Fruit fly (Drosophila melanogaster) whole organism, embryonic: ENCODE data around the gene tws.
A peak's percentile ranks its signal among the peaks of the same experiment; 100 is the strongest.

Source experiments
- B-H2 ChIP-seq: fragments of 200-800 bp; sonication (Bioruptor generic); optimal IDR thresholded peaks from 2 replicates; lab custom pipeline; 2018; ENCODE audit warnings: missing biosample characterization, mild to moderate bottlenecking, missing genetic modification characterization
- CG11085 ChIP-seq: fragments of 200-800 bp; sonication (Bioruptor generic); IDR thresholded peaks from 2 replicates; pipeline ENCODE4 v1.3.6; 2022; ENCODE audit warnings: missing biosample characterization, missing genetic modification characterization
- CG12391 ChIP-seq: fragments of 200-800 bp; sonication (Bioruptor generic); optimal IDR thresholded peaks from 3 replicates; lab custom pipeline; 2018; ENCODE audit warnings: missing biosample characterization, mild to moderate bottlenecking, missing genetic modification characterization, moderate library complexity
- CG13424 ChIP-seq: fragments of 200-800 bp; sonication (Bioruptor generic); optimal IDR thresholded peaks from 2 replicates; lab custom pipeline; 2019; ENCODE audit warnings: missing biosample characterization, mild to moderate bottlenecking, missing genetic modification characterization, moderate library complexity
- CG1603 ChIP-seq: fragments of 200-800 bp; sonication (Bioruptor generic); optimal IDR thresholded peaks from 2 replicates; lab custom pipeline; 2019; ENCODE audit warnings: missing biosample characterization, mild to moderate bottlenecking, missing genetic modification characterization, moderate library complexity
- CG16815 ChIP-seq: fragments of 200-800 bp; sonication (Bioruptor generic); optimal IDR thresholded peaks from 3 replicates; lab custom pipeline; 2017; ENCODE audit warnings: missing biosample characterization, mild to moderate bottlenecking, missing genetic modification characterization
- CG17612 ChIP-seq: fragments of 200-800 bp; sonication (Bioruptor generic); IDR thresholded peaks from 2 replicates; pipeline ENCODE4 v1.3.6; 2022; ENCODE audit warnings: missing biosample characterization, missing genetic modification characterization
- CG2199 ChIP-seq: fragments of 200-800 bp; sonication (Bioruptor generic); IDR thresholded peaks from 3 replicates; pipeline ENCODE4 v1.3.6; 2022; ENCODE audit warnings: missing biosample characterization, missing genetic modification characterization
- CG30403 ChIP-seq: fragments of 200-800 bp; sonication (Bioruptor generic); optimal IDR thresholded peaks from 3 replicates; lab custom pipeline; 2016; ENCODE audit warnings: missing biosample characterization, missing genetic modification characterization
- CG3163 ChIP-seq: fragments of 200-800 bp; sonication (Bioruptor generic); optimal IDR thresholded peaks from 3 replicates; lab custom pipeline; 2016; ENCODE audit warnings: missing biosample characterization, missing genetic modification characterization
- CG4328 ChIP-seq: fragments of 200-800 bp; sonication (Bioruptor generic); optimal IDR thresholded peaks from 3 replicates; lab custom pipeline; 2017; ENCODE audit warnings: missing biosample characterization, missing genetic modification reagents, missing genetic modification characterization
- CG43689 ChIP-seq: fragments of 200-800 bp; sonication (Bioruptor generic); IDR thresholded peaks from 2 replicates; pipeline ENCODE4 v1.3.6; 2022; ENCODE audit warnings: missing biosample characterization, missing genetic modification characterization
- CG4820 ChIP-seq: fragments of 200-800 bp; sonication (Bioruptor generic); optimal IDR thresholded peaks from 3 replicates; lab custom pipeline; 2016; ENCODE audit warnings: missing biosample characterization, missing genetic modification characterization
- CG5180 ChIP-seq: fragments of 200-800 bp; sonication (Bioruptor generic); optimal IDR thresholded peaks from 3 replicates; lab custom pipeline; 2017; ENCODE audit warnings: missing biosample characterization, missing genetic modification characterization, mild to moderate bottlenecking, moderate library complexity, missing genetic modification reagents
- CG6175 ChIP-seq: fragments of 200-800 bp; sonication (Bioruptor generic); IDR thresholded peaks from 3 replicates; pipeline ENCODE4 v1.3.6; 2022; ENCODE audit warnings: missing biosample characterization, missing genetic modification characterization
- CG6654 ChIP-seq: fragments of 200-800 bp; sonication (Bioruptor generic); optimal IDR thresholded peaks from 2 replicates; lab custom pipeline; 2017; ENCODE audit warnings: missing biosample characterization, mild to moderate bottlenecking, missing genetic modification characterization
- CG6683 ChIP-seq: fragments of 200-800 bp; sonication (Bioruptor generic); optimal IDR thresholded peaks from 2 replicates; lab custom pipeline; 2017; ENCODE audit warnings: missing biosample characterization, mild to moderate bottlenecking, missing genetic modification characterization, missing genetic modification reagents
- CG6813 ChIP-seq: fragments of 200-800 bp; sonication (Bioruptor generic); optimal IDR thresholded peaks from 2 replicates; lab custom pipeline; 2017; ENCODE audit warnings: missing biosample characterization, missing genetic modification characterization, mild to moderate bottlenecking, moderate library complexity, missing genetic modification reagents
- CG8388 ChIP-seq: fragments of 200-800 bp; sonication (Bioruptor generic); optimal IDR thresholded peaks from 2 replicates; lab custom pipeline; 2019; ENCODE audit warnings: missing biosample characterization, mild to moderate bottlenecking, missing genetic modification characterization, moderate library complexity
- CG9817 ChIP-seq: fragments of 200-800 bp; sonication (Bioruptor generic); optimal IDR thresholded peaks from 2 replicates; lab custom pipeline; 2018; ENCODE audit warnings: missing biosample characterization, mild to moderate bottlenecking, missing genetic modification characterization, moderate library complexity
- CG9932 ChIP-seq: fragments of 200-800 bp; sonication (Bioruptor generic); IDR thresholded peaks from 2 replicates; pipeline ENCODE4 v1.3.6; 2022; ENCODE audit warnings: missing biosample characterization, missing genetic modification characterization
- Chrac-16 ChIP-seq: fragments of 200-800 bp; sonication (Bioruptor generic); optimal IDR thresholded peaks from 3 replicates; lab custom pipeline; 2016; ENCODE audit warnings: missing biosample characterization, missing genetic modification characterization
- CoRest ChIP-seq: fragments of 200-800 bp; sonication (Bioruptor generic); optimal IDR thresholded peaks from 3 replicates; lab custom pipeline; 2018; ENCODE audit warnings: missing biosample characterization, mild to moderate bottlenecking, missing genetic modification characterization, moderate library complexity
- CrebB ChIP-seq: fragments of 200-800 bp; sonication (Bioruptor generic); optimal IDR thresholded peaks from 3 replicates; lab custom pipeline; 2018; ENCODE audit warnings: missing biosample characterization, mild to moderate bottlenecking, missing genetic modification characterization
- Dbx ChIP-seq: fragments of 200-800 bp; sonication (Bioruptor generic); IDR thresholded peaks from 3 replicates; pipeline ENCODE4 v1.3.6; 2022; ENCODE audit warnings: missing biosample characterization, missing genetic modification characterization
- Dip2 ChIP-seq: fragments of 200-800 bp; sonication (Bioruptor generic); IDR thresholded peaks from 2 replicates; pipeline ENCODE4 v1.3.6; 2022; ENCODE audit warnings: missing biosample characterization, missing genetic modification characterization
- Ets97D ChIP-seq: fragments of 200-800 bp; sonication (Bioruptor generic); optimal IDR thresholded peaks from 3 replicates; lab custom pipeline; 2016; ENCODE audit warnings: missing biosample characterization, missing genetic modification characterization
- GATAe ChIP-seq: fragments of 200-800 bp; sonication (Bioruptor generic); conservative IDR thresholded peaks from 2 replicates; pipeline ENCODE4 v1.3.6; 2022; ENCODE audit warnings: missing biosample characterization, missing genetic modification characterization
- HLH54F ChIP-seq: fragments of 200-800 bp; sonication (Bioruptor generic); optimal IDR thresholded peaks from 3 replicates; lab custom pipeline; 2016; ENCODE audit warnings: missing biosample characterization, missing genetic modification characterization
- Hmr ChIP-seq: fragments of 200-800 bp; sonication (Bioruptor generic); optimal IDR thresholded peaks from 3 replicates; lab custom pipeline; 2017; ENCODE audit warnings: mild to moderate bottlenecking, missing biosample characterization, missing genetic modification reagents, missing genetic modification characterization
- Lpt ChIP-seq: fragments of >200 bp; optimal IDR thresholded peaks from 2 replicates; lab custom pipeline; 2018; ENCODE audit warnings: missing biosample characterization, missing genetic modification characterization
- Max ChIP-seq: fragments of 200-800 bp; sonication (Bioruptor generic); optimal IDR thresholded peaks from 2 replicates; lab custom pipeline; 2016; ENCODE audit warnings: missing biosample characterization, mild to moderate bottlenecking, missing genetic modification characterization
- NfI ChIP-seq: fragments of 200-800 bp; sonication (Bioruptor generic); optimal IDR thresholded peaks from 3 replicates; lab custom pipeline; 2018; ENCODE audit warnings: missing biosample characterization, mild to moderate bottlenecking, missing genetic modification characterization, moderate library complexity
- Rx ChIP-seq: fragments of 200-800 bp; sonication (Bioruptor generic); IDR thresholded peaks from 2 replicates; pipeline ENCODE4 v1.3.6; 2022; ENCODE audit warnings: missing biosample characterization, missing genetic modification characterization
- Sox102F ChIP-seq: fragments of 200-800 bp; sonication (Bioruptor generic); optimal IDR thresholded peaks from 2 replicates; lab custom pipeline; 2018; ENCODE audit warnings: missing biosample characterization, mild to moderate bottlenecking, missing genetic modification characterization, moderate library complexity
- Sry-β ChIP-seq: fragments of 200-800 bp; sonication (Bioruptor generic); optimal IDR thresholded peaks from 2 replicates; lab custom pipeline; 2018; ENCODE audit warnings: missing biosample characterization, mild to moderate bottlenecking, missing genetic modification characterization, moderate library complexity
- bab2 ChIP-seq: fragments of 200-800 bp; sonication (Bioruptor generic); optimal IDR thresholded peaks from 2 replicates; lab custom pipeline; 2016; ENCODE audit warnings: missing biosample characterization, missing genetic modification characterization
- btn ChIP-seq: fragments of 200-800 bp; sonication (Bioruptor generic); optimal IDR thresholded peaks from 2 replicates; lab custom pipeline; 2016; ENCODE audit warnings: missing biosample characterization, missing genetic modification characterization
- cato ChIP-seq: fragments of 200-800 bp; sonication (Bioruptor generic); optimal IDR thresholded peaks from 2 replicates; lab custom pipeline; 2016; ENCODE audit warnings: missing biosample characterization, missing genetic modification characterization, borderline replicate concordance
- en ChIP-seq: fragments of 200-800 bp; sonication (Bioruptor generic); optimal IDR thresholded peaks from 2 replicates; lab custom pipeline; 2016; ENCODE audit warnings: missing biosample characterization, missing genetic modification characterization
- eve ChIP-seq, 2 experiments: fragments of >200 bp; optimal IDR thresholded peaks; 2 replicates each; lab custom pipeline; 2017; ENCODE audit warnings: missing biosample characterization in 2 of 2, missing genetic modification characterization in 2 of 2
- eyg ChIP-seq: fragments of 200-800 bp; sonication (Bioruptor generic); optimal IDR thresholded peaks from 3 replicates; lab custom pipeline; 2016; ENCODE audit warnings: missing biosample characterization, missing genetic modification characterization
- fd3F ChIP-seq: fragments of 200-800 bp; sonication (Bioruptor generic); optimal IDR thresholded peaks from 2 replicates; lab custom pipeline; 2018; ENCODE audit warnings: missing biosample characterization, mild to moderate bottlenecking, missing genetic modification characterization, moderate library complexity
- h ChIP-seq: fragments of >200 bp; optimal IDR thresholded peaks from 2 replicates; lab custom pipeline; 2017
- prd ChIP-seq, 3 experiments: fragments of >200 bp in 2 of 3; fragments of 200-800 bp in 1 of 3; sonication (Bioruptor generic) in 1 of 3; optimal IDR thresholded peaks in 2 of 3; IDR thresholded peaks in 1 of 3; 2 replicates in 2 of 3; 3 replicates in 1 of 3; pipeline versions ENCODE4 v1.3.6 to Lab custom; 2017 to 2022; ENCODE audit warnings: missing biosample characterization in 1 of 3, missing genetic modification characterization in 1 of 3
- sr ChIP-seq: fragments of 200-800 bp; sonication (Bioruptor generic); IDR thresholded peaks from 3 replicates; pipeline ENCODE4 v1.3.6; 2022; ENCODE audit warnings: missing biosample characterization, missing genetic modification characterization
- stc ChIP-seq: fragments of 200-800 bp; sonication (Bioruptor generic); IDR thresholded peaks from 2 replicates; pipeline ENCODE4 v1.3.6; 2022; ENCODE audit warnings: missing biosample characterization, missing genetic modification characterization
- zen ChIP-seq: fragments of 200-800 bp; sonication (Bioruptor generic); optimal IDR thresholded peaks from 3 replicates; lab custom pipeline; 2018; ENCODE audit warnings: missing biosample characterization, mild to moderate bottlenecking, missing genetic modification characterization, moderate library complexity

Gene tws

DNA sequence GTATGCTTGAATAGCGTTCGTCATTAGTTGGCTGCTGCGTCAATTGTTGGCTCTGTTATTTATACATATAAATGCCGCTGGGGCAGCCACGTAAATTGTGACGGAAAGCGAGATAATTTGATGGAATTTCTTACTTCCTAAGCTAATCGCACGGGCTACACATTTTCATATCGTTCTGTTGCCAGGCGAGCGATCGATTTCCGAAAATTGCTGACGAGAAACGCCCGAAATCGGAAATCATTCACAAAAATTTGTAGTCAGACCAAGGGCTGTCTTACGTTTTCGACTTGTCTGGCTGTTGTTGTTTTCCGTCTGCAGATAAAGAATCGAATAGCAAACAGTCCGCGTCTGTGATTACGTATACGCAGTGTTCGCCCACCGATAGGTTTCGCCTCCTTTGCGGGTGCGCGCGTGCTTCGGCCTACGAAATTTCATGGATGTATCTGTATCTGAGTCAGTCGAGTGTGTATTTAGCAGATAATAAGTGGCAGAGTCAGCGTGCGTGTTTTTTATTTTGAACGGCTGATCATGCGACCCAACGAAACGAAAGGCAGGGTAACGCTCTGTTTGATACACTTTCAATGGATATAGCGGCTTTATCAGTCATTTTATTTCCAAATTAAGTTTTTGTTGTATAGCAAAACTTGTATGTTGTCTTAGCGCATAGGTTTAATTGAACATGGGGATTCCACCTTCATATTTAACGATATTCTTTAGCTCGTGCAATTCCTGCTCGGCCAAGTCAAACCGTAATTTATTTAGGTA lies 41.9 kb downstream of the tws start (continued):
- TF ChIP-seq CG6175 (GFP tag; lab: Robert Waterston, UW), result peak; percentile 88
- TF ChIP-seq CG1603 (tag; lab: Kevin White, UChicago), result peak; percentile 53
- peak; percentile 20; the same call in 1 of the 2 replicates for TF ChIP-seq GATAe (GFP tag; lab: Robert Waterston, UW)
- peak; percentile 74 for TF ChIP-seq CG9817
- TF ChIP-seq Lpt (GFP tag; lab: Kevin White, UChicago), result no peak
- no peak for TF ChIP-seq btn
- TF ChIP-seq h, result no peak
- peak; percentile 4 for TF ChIP-seq CG16815
- TF ChIP-seq CG2199 (GFP tag; lab: Robert Waterston, UW), result peak; percentile 69; the same call in 1 of the 3 replicates
- peak; percentile 65 for TF ChIP-seq CG12391 (tag; lab: Kevin White, UChicago)
- TF ChIP-seq CG30403 (GFP tag; lab: Kevin White, UChicago), result peak; percentile 71
- peak; percentile 61 for TF ChIP-seq Rx (GFP tag; lab: Robert Waterston, UW)
- TF ChIP-seq stc (GFP tag; lab: Robert Waterston, UW), result peak; percentile 56; the same call in 1 of the 2 replicates
- peak; percentile 57 for TF ChIP-seq CG4328 (GFP tag; lab: Kevin White, UChicago)
- peak; percentile 54 for TF ChIP-seq CG6683 (GFP tag; lab: Kevin White, UChicago)
- peak; percentile 27 for TF ChIP-seq fd3F
- peak; percentile 50 for TF ChIP-seq CG8388 (GFP tag; lab: Kevin White, UChicago)
- TF ChIP-seq bab2 (GFP tag; lab: Kevin White, UChicago), result peak; percentile 66
- peak; percentile 10 for TF ChIP-seq zen (tag; lab: Kevin White, UChicago)
- no peak for TF ChIP-seq prd (optimal IDR thresholded peaks at IDR 0.05; lab: Kevin White, UChicago)
- peak; percentile 70 for TF ChIP-seq prd (GFP tag; IDR thresholded peaks at IDR 0.05; lab: Robert Waterston, UW)
- TF ChIP-seq eyg, result peak; percentile 66
- peak; percentile 70; the same call in 2 of the 3 replicates for TF ChIP-seq Dbx (GFP tag; lab: Robert Waterston, UW)
- peak; percentile 33 for TF ChIP-seq CG4820
- TF ChIP-seq NfI (GFP tag; lab: Kevin White, UChicago), result peak; percentile 76
- peak; percentile 71 for TF ChIP-seq CoRest (tag; lab: Kevin White, UChicago)
- TF ChIP-seq Chrac-16 (GFP tag; lab: Kevin White, UChicago), result peak; percentile 52
- TF ChIP-seq Dip2 (GFP tag; lab: Robert Waterston, UW), result no peak
- peak; percentile 85 for TF ChIP-seq Hmr
- peak; percentile 64 for TF ChIP-seq CG6813
- peak; percentile 66 for TF ChIP-seq HLH54F (GFP tag; lab: Kevin White, UChicago)
- TF ChIP-seq CG11085 (GFP tag; lab: Robert Waterston, UW), result 0 out of 2 replicates have a peak, but pooled peaks have one; percentile 25
- peak; percentile 9 for TF ChIP-seq CG6654
- TF ChIP-seq CG9932 (GFP tag; lab: Robert Waterston, UW), result peak; percentile 71
- peak; percentile 36; the same call in 1 of the 2 replicates for TF ChIP-seq CG17612 (GFP tag; lab: Robert Waterston, UW)
- TF ChIP-seq sr, result peak; percentile 56; the same call in 1 of the 3 replicates
- TF ChIP-seq Sox102F (GFP tag; lab: Kevin White, UChicago), result peak; percentile 71
- peak; percentile 43 for TF ChIP-seq CG3163 (GFP tag; lab: Kevin White, UChicago)
- peak; percentile 51 for TF ChIP-seq B-H2 (GFP tag; lab: Kevin White, UChicago)
- peak; percentile 39 for TF ChIP-seq CrebB (tag; lab: Kevin White, UChicago)
- peak; percentile 27 for TF ChIP-seq CG5180 (GFP tag; lab: Kevin White, UChicago)
- no peak for TF ChIP-seq cato
- TF ChIP-seq Sry-β, result no peak
- TF ChIP-seq eve (GFP tag; optimal IDR thresholded peaks at IDR 0.05; lab: Kevin White, UChicago), result peak in 1 of 2 experiments; percentile 85
- TF ChIP-seq Max (GFP tag; lab: Kevin White, UChicago), result no peak
- peak; percentile 42 for TF ChIP-seq Ets97D (GFP tag; lab: Kevin White, UChicago)
- TF ChIP-seq CG13424 (tag; lab: Kevin White, UChicago), result peak; percentile 75
- no peak for TF ChIP-seq CG43689 (GFP tag; lab: Robert Waterston, UW)
- peak; percentile 43 for TF ChIP-seq en (GFP tag; lab: Kevin White, UChicago)
